Worm (Caenorhabditis elegans) whole organism, L4 larva: Measurements from ENCODE around the gene F58G6.7.

Source experiments
- Y105C5A.15 ChIP-seq: fragments of 200-800 bp; sonication (Bioruptor generic); IDR thresholded peaks from 2 replicates; pipeline ENCODE4 v1.3.6; 2022; ENCODE audit warnings: missing genetic modification characterization, missing compliant biosample characterization
- aly-2 ChIP-seq: sonication (generic microtip); optimal IDR thresholded peaks from 2 replicates; lab custom pipeline; 2018; ENCODE audit warnings: missing biosample characterization, missing genetic modification characterization
- dpl-1 ChIP-seq: fragments of 150-350 bp; optimal IDR thresholded peaks from 2 replicates; lab custom pipeline; 2014; ENCODE audit warnings: missing biosample characterization, missing genetic modification reagents, missing genetic modification characterization
- nhr-76 ChIP-seq: fragments of 150-350 bp; optimal IDR thresholded peaks from 2 replicates; lab custom pipeline; 2014; ENCODE audit warnings: missing biosample characterization, missing genetic modification characterization
- snpc-4 ChIP-seq: fragments of 150-350 bp; optimal IDR thresholded peaks from 2 replicates; lab custom pipeline; 2014; ENCODE audit warnings: missing biosample characterization, missing genetic modification characterization

ce11 chrIV:9673683-9674336, 19.7 kb downstream of the F58G6.7 start:
- no peak for TF ChIP-seq Y105C5A.15
- no peak for TF ChIP-seq snpc-4
- TF ChIP-seq nhr-76 (tag; lab: Kevin White, UChicago): no peak
- no peak for TF ChIP-seq dpl-1
- TF ChIP-seq aly-2 (tag; lab: Kevin White, UChicago): no peak
